Worm (Caenorhabditis elegans) whole organism, L1 larva: ENCODE measurements around the gene T14B1.1.

Experiments used
- ama-1 ChIP-seq: fragments of 150-350 bp; optimal IDR thresholded peaks from 2 replicates; lab custom pipeline; 2014
- egl-13 ChIP-seq: sonication (generic microtip); optimal IDR thresholded peaks from 2 replicates; lab custom pipeline; 2016; ENCODE audit warnings: missing genotype, missing genetic modification reagents, missing genetic modification characterization, missing compliant biosample characterization
- grh-1 ChIP-seq: fragments of 200-800 bp; sonication (Bioruptor generic); IDR thresholded peaks from 2 replicates; pipeline ENCODE4 v1.3.6; 2022; ENCODE audit warnings: missing genetic modification reagents, missing genetic modification characterization, missing compliant biosample characterization
- lin-35 ChIP-seq, 2 experiments: fragments of 150-350 bp; optimal IDR thresholded peaks; 2 replicates each; lab custom pipeline; 2014; ENCODE audit warnings: missing biosample characterization in 2 of 2, missing genetic modification characterization in 2 of 2, missing genetic modification reagents in 2 of 2
- nhr-76 ChIP-seq: sonication (generic microtip); optimal IDR thresholded peaks from 2 replicates; lab custom pipeline; 2017; ENCODE audit warnings: missing biosample characterization, missing genetic modification characterization
- skn-1 ChIP-seq: fragments of 150-350 bp; optimal IDR thresholded peaks from 2 replicates; lab custom pipeline; 2014; ENCODE audit warnings: missing biosample characterization, missing genetic modification characterization
- vab-15 ChIP-seq: sonication (generic microtip); optimal IDR thresholded peaks from 2 replicates; lab custom pipeline; 2017; ENCODE audit warnings: missing genotype, mild to moderate bottlenecking, missing genetic modification characterization, missing compliant biosample characterization

ce11 chrX:9653016-9653415 is 15.5 kb downstream of the T14B1.1 start, which contains the start of gene aex-2:
- TF ChIP-seq egl-13 (tag; lab: Kevin White, UChicago) (no peak), skn-1 (tag; lab: Kevin White, UChicago) (no peak), vab-15 (no peak), nhr-76 (no peak), grh-1 (GFP tag; lab: Robert Waterston, UW) (no peak), lin-35 (GFP tag; optimal IDR thresholded peaks at IDR 0.05; lab: Kevin White, UChicago) (no peak), ama-1 (no peak)
